Fruit fly (Drosophila melanogaster) whole organism, embryonic: ENCODE measurements around the gene SelG.

Experiments used
- Atf-2 ChIP-seq: fragments of 200-800 bp; sonication (Bioruptor generic); optimal IDR thresholded peaks from 2 replicates; lab custom pipeline; 2016; ENCODE audit warnings: missing biosample characterization, missing genetic modification characterization
- Atf6 ChIP-seq: fragments of 200-800 bp; sonication (Bioruptor generic); IDR thresholded peaks from 2 replicates; pipeline ENCODE4 v1.3.6; 2022; ENCODE audit warnings: missing biosample characterization, missing genetic modification characterization
- BEAF-32 ChIP-seq: fragments of 200-800 bp; sonication (Bioruptor generic); optimal IDR thresholded peaks from 3 replicates; lab custom pipeline; 2017; ENCODE audit warnings: missing biosample characterization, missing genetic modification characterization, mild to moderate bottlenecking, moderate library complexity, missing genetic modification reagents
- CG10147 ChIP-seq: fragments of 200-800 bp; sonication (Bioruptor generic); optimal IDR thresholded peaks from 2 replicates; lab custom pipeline; 2019; ENCODE audit warnings: missing biosample characterization, mild to moderate bottlenecking, missing genetic modification characterization, moderate library complexity
- CG10267 ChIP-seq: fragments of 200-800 bp; sonication (Bioruptor generic); optimal IDR thresholded peaks from 2 replicates; lab custom pipeline; 2018; ENCODE audit warnings: missing biosample characterization, mild to moderate bottlenecking, missing genetic modification characterization, moderate library complexity
- CG11456 ChIP-seq: fragments of 200-800 bp; sonication (Bioruptor generic); IDR thresholded peaks from 3 replicates; pipeline ENCODE4 v1.3.6; 2022; ENCODE audit warnings: missing biosample characterization, missing genetic modification characterization
- CG12299 ChIP-seq: fragments of 200-800 bp; sonication (Bioruptor generic); optimal IDR thresholded peaks from 2 replicates; lab custom pipeline; 2018; ENCODE audit warnings: missing biosample characterization, mild to moderate bottlenecking, missing genetic modification characterization
- CG13296 ChIP-seq: fragments of 200-800 bp; sonication (Bioruptor generic); optimal IDR thresholded peaks from 3 replicates; lab custom pipeline; 2018; ENCODE audit warnings: missing biosample characterization, mild to moderate bottlenecking, missing genetic modification characterization
- CG15514 ChIP-seq: fragments of 200-800 bp; sonication (Bioruptor generic); optimal IDR thresholded peaks from 3 replicates; lab custom pipeline; 2017; ENCODE audit warnings: missing biosample characterization, missing genetic modification characterization, mild to moderate bottlenecking, moderate library complexity, missing genetic modification reagents
- CG18619 ChIP-seq: fragments of 200-800 bp; sonication (Bioruptor generic); optimal IDR thresholded peaks from 3 replicates; lab custom pipeline; 2017; ENCODE audit warnings: missing biosample characterization, mild to moderate bottlenecking, missing genetic modification characterization
- CG2116 ChIP-seq: fragments of 200-800 bp; sonication (Bioruptor generic); optimal IDR thresholded peaks from 3 replicates; lab custom pipeline; 2018; ENCODE audit warnings: missing biosample characterization, mild to moderate bottlenecking, missing genetic modification characterization
- CG2889 ChIP-seq: fragments of 200-800 bp; sonication (Bioruptor generic); IDR thresholded peaks from 3 replicates; pipeline ENCODE4 v1.3.6; 2022; ENCODE audit warnings: missing biosample characterization, missing genetic modification characterization
- CG31365 ChIP-seq: fragments of 200-800 bp; sonication (Bioruptor generic); optimal IDR thresholded peaks from 2 replicates; lab custom pipeline; 2018; ENCODE audit warnings: missing biosample characterization, mild to moderate bottlenecking, missing genetic modification characterization
- CG3726 ChIP-seq: fragments of 200-800 bp; sonication (Bioruptor generic); IDR thresholded peaks from 3 replicates; pipeline ENCODE4, ENCODE4 v1.3.6; 2022; ENCODE audit warnings: missing biosample characterization, missing genetic modification characterization
- CG6654 ChIP-seq: fragments of 200-800 bp; sonication (Bioruptor generic); optimal IDR thresholded peaks from 2 replicates; lab custom pipeline; 2017; ENCODE audit warnings: missing biosample characterization, mild to moderate bottlenecking, missing genetic modification characterization
- CG6791 ChIP-seq: fragments of 200-800 bp; sonication (Bioruptor generic); IDR thresholded peaks from 3 replicates; pipeline ENCODE4 v1.3.6; 2022; ENCODE audit warnings: missing biosample characterization, missing genetic modification characterization; ENCODE audit not compliant: partially characterized antibody
- CG7987 ChIP-seq: fragments of 200-800 bp; sonication (Bioruptor generic); optimal IDR thresholded peaks from 2 replicates; lab custom pipeline; 2018; ENCODE audit warnings: missing biosample characterization, mild to moderate bottlenecking, missing genetic modification characterization, moderate library complexity
- CG8290 ChIP-seq, 3 experiments: fragments of 200-800 bp; sonication (Bioruptor generic); optimal IDR thresholded peaks; 2 replicates each; lab custom pipeline; 2016 to 2019; ENCODE audit warnings: missing biosample characterization in 3 of 3, missing genetic modification characterization in 3 of 3, mild to moderate bottlenecking in 2 of 3, moderate library complexity in 1 of 3
- CG8944 ChIP-seq: fragments of 200-800 bp; sonication (Bioruptor generic); optimal IDR thresholded peaks from 3 replicates; lab custom pipeline; 2016; ENCODE audit warnings: missing biosample characterization, missing genetic modification characterization
- Dfd ChIP-seq, 2 experiments: fragments of >200 bp; optimal IDR thresholded peaks; 2 replicates each; lab custom pipeline; 2017; ENCODE audit warnings: missing biosample characterization in 2 of 2, missing genetic modification characterization in 2 of 2
- Fer3 ChIP-seq: fragments of 200-800 bp; sonication (Bioruptor generic); optimal IDR thresholded peaks from 2 replicates; lab custom pipeline; 2018; ENCODE audit warnings: missing biosample characterization, mild to moderate bottlenecking, missing genetic modification characterization, moderate library complexity
- Hsf ChIP-seq: fragments of 200-800 bp; sonication (Bioruptor generic); optimal IDR thresholded peaks from 3 replicates; lab custom pipeline; 2016; ENCODE audit warnings: missing biosample characterization, missing genetic modification characterization
- NC2β ChIP-seq: fragments of 200-800 bp; sonication (Bioruptor generic); optimal IDR thresholded peaks from 2 replicates; lab custom pipeline; 2016; ENCODE audit warnings: missing biosample characterization, missing genetic modification characterization
- Nf-YB ChIP-seq: fragments of 200-800 bp; sonication (Bioruptor generic); optimal IDR thresholded peaks from 3 replicates; lab custom pipeline; 2019; ENCODE audit warnings: missing biosample characterization, mild to moderate bottlenecking, missing genetic modification characterization, moderate library complexity
- NfI ChIP-seq: fragments of 200-800 bp; sonication (Bioruptor generic); optimal IDR thresholded peaks from 3 replicates; lab custom pipeline; 2018; ENCODE audit warnings: missing biosample characterization, mild to moderate bottlenecking, missing genetic modification characterization, moderate library complexity
- PHDP ChIP-seq: fragments of 200-800 bp; sonication (Bioruptor generic); optimal IDR thresholded peaks from 3 replicates; lab custom pipeline; 2018; ENCODE audit warnings: missing biosample characterization, mild to moderate bottlenecking, missing genetic modification characterization, moderate library complexity
- Sry-β ChIP-seq: fragments of 200-800 bp; sonication (Bioruptor generic); optimal IDR thresholded peaks from 2 replicates; lab custom pipeline; 2018; ENCODE audit warnings: missing biosample characterization, mild to moderate bottlenecking, missing genetic modification characterization, moderate library complexity
- Taf1 ChIP-seq: fragments of 200-800 bp; sonication (Bioruptor generic); IDR thresholded peaks from 2 replicates; pipeline ENCODE4 v1.3.6; 2022; ENCODE audit warnings: missing biosample characterization, missing genetic modification characterization
- Trl ChIP-seq, 3 experiments: fragments of >200 bp in 2 of 3; fragments of 200-800 bp in 1 of 3; sonication (Bioruptor generic) in 1 of 3; optimal IDR thresholded peaks; 2 replicates in 1 of 3; 3 replicates in 2 of 3; lab custom pipeline; 2016 to 2017; ENCODE audit warnings: missing biosample characterization in 1 of 3, missing genetic modification characterization in 1 of 3
- ac ChIP-seq: fragments of 200-800 bp; sonication (Bioruptor generic); optimal IDR thresholded peaks from 3 replicates; lab custom pipeline; 2017; ENCODE audit warnings: missing biosample characterization, mild to moderate bottlenecking, missing genetic modification characterization
- al ChIP-seq: fragments of 200-800 bp; sonication (Bioruptor generic); IDR thresholded peaks from 2 replicates; pipeline ENCODE4 v1.3.6; 2022; ENCODE audit warnings: missing biosample characterization, missing genetic modification characterization
- aop ChIP-seq: fragments of 200-800 bp; sonication (Bioruptor generic); IDR thresholded peaks from 2 replicates; pipeline ENCODE4 v1.3.6; 2022; ENCODE audit warnings: missing biosample characterization, missing genetic modification characterization
- da ChIP-seq: fragments of 200-800 bp; sonication (Bioruptor generic); optimal IDR thresholded peaks from 2 replicates; lab custom pipeline; 2016; ENCODE audit warnings: missing biosample characterization, missing genetic modification characterization
- dati ChIP-seq: fragments of 200-800 bp; sonication (Bioruptor generic); IDR thresholded peaks from 2 replicates; pipeline ENCODE4 v1.3.6; 2022; ENCODE audit warnings: missing biosample characterization, missing genetic modification characterization
- dysf ChIP-seq: fragments of 200-800 bp; sonication (Bioruptor generic); IDR thresholded peaks from 3 replicates; pipeline ENCODE4 v1.3.6; 2022; ENCODE audit warnings: missing biosample characterization, missing genetic modification characterization
- esg ChIP-seq: fragments of 200-800 bp; sonication (Bioruptor generic); conservative IDR thresholded peaks from 2 replicates; pipeline ENCODE4 v1.3.6; 2022; ENCODE audit warnings: missing biosample characterization, missing genetic modification characterization
- eve ChIP-seq, 2 experiments: fragments of >200 bp; optimal IDR thresholded peaks; 2 replicates each; lab custom pipeline; 2017; ENCODE audit warnings: missing biosample characterization in 2 of 2, missing genetic modification characterization in 2 of 2
- hth ChIP-seq: fragments of >200 bp; optimal IDR thresholded peaks from 2 replicates; lab custom pipeline; 2017; ENCODE audit warnings: inconsistent platforms
- ken ChIP-seq: fragments of 200-800 bp; sonication (Bioruptor generic); IDR thresholded peaks from 3 replicates; pipeline ENCODE4 v1.3.6; 2022; ENCODE audit warnings: missing biosample characterization, missing genetic modification characterization
- kni ChIP-seq: fragments of 200-800 bp; sonication (Bioruptor generic); optimal IDR thresholded peaks from 3 replicates; lab custom pipeline; 2017; ENCODE audit warnings: mild to moderate bottlenecking, missing biosample characterization, missing genetic modification reagents, missing genetic modification characterization
- lbe ChIP-seq: fragments of 200-800 bp; sonication (Bioruptor generic); optimal IDR thresholded peaks from 2 replicates; lab custom pipeline; 2016; ENCODE audit warnings: missing biosample characterization, mild to moderate bottlenecking, missing genetic modification characterization
- lmd ChIP-seq: fragments of 200-800 bp; sonication (Bioruptor generic); IDR thresholded peaks from 2 replicates; pipeline ENCODE4 v1.3.6; 2022; ENCODE audit warnings: missing biosample characterization, missing genetic modification characterization
- maf-S ChIP-seq: fragments of 200-800 bp; sonication (Bioruptor generic); optimal IDR thresholded peaks from 2 replicates; lab custom pipeline; 2016; ENCODE audit warnings: missing biosample characterization, missing genetic modification characterization
- nau ChIP-seq: fragments of 200-800 bp; sonication (Bioruptor generic); optimal IDR thresholded peaks from 3 replicates; lab custom pipeline; 2017; ENCODE audit warnings: missing biosample characterization, mild to moderate bottlenecking, missing genetic modification characterization, missing genetic modification reagents
- odd ChIP-seq: fragments of 200-800 bp; sonication (Bioruptor generic); optimal IDR thresholded peaks from 2 replicates; lab custom pipeline; 2017; ENCODE audit warnings: missing biosample characterization, mild to moderate bottlenecking, missing genetic modification characterization
- scrt ChIP-seq: fragments of 200-800 bp; sonication (Bioruptor generic); optimal IDR thresholded peaks from 2 replicates; lab custom pipeline; 2018; ENCODE audit warnings: missing biosample characterization, mild to moderate bottlenecking, missing genetic modification characterization, moderate library complexity
- sens ChIP-seq: fragments of 200-800 bp; sonication (Bioruptor generic); peaks from one replicate; lab custom pipeline; 2016; ENCODE audit warnings: missing biosample characterization, missing genetic modification characterization
- slou ChIP-seq: fragments of 200-800 bp; sonication (Bioruptor generic); optimal IDR thresholded peaks from 3 replicates; lab custom pipeline; 2016; ENCODE audit warnings: missing biosample characterization, missing genetic modification characterization
- sug ChIP-seq: fragments of 200-800 bp; optimal IDR thresholded peaks from 2 replicates; lab custom pipeline; 2019; ENCODE audit warnings: missing biosample characterization, mild to moderate bottlenecking, missing genetic modification characterization, moderate library complexity
- tgo ChIP-seq: fragments of 200-800 bp; sonication (Bioruptor generic); IDR thresholded peaks from 3 replicates; pipeline ENCODE4 v1.3.6; 2022; ENCODE audit warnings: missing biosample characterization, missing genetic modification characterization

Gene SelG

dm6 chrX:11920959-11921358 lies 33.9 kb downstream of the SelG start (continued):
- TF ChIP-seq CG8290 (GFP tag; optimal IDR thresholded peaks at IDR 0.05; lab: Kevin White, UChicago) (peak; percentile 71), CG8290 (tag; optimal IDR thresholded peaks at IDR 0.05; lab: Kevin White, UChicago) (peak in 1 of 2 experiments; percentile 39), ken (peak; percentile 79; the same call in 2 of the 3 replicates), CG10147 (peak; percentile 92), CG6654 (GFP tag; lab: Kevin White, UChicago) (peak; percentile 63), Dfd (GFP tag; optimal IDR thresholded peaks at IDR 0.05; lab: Kevin White, UChicago) (no peak), BEAF-32 (GFP tag; lab: Kevin White, UChicago) (no peak), Fer3 (tag; lab: Kevin White, UChicago) (peak; percentile 89), esg (GFP tag; lab: Robert Waterston, UW) (peak; percentile 82), CG2116 (GFP tag; lab: Kevin White, UChicago) (peak; percentile 63), hth (lab: Kevin White, UChicago) (no peak), dati (GFP tag; lab: Robert Waterston, UW) (0 out of 2 replicates have a peak, but pooled peaks have one; percentile 16), Taf1 (GFP tag; lab: Robert Waterston, UW) (peak; percentile 77), dysf (GFP tag; lab: Robert Waterston, UW) (peak; percentile 95), al (GFP tag; lab: Robert Waterston, UW) (peak; percentile 84), aop (no peak), ac (GFP tag; lab: Kevin White, UChicago) (no peak), scrt (peak; percentile 87), Trl (optimal IDR thresholded peaks at IDR 0.05; lab: Kevin White, UChicago) (peak; percentile 33 to 64), Trl (GFP tag; optimal IDR thresholded peaks at IDR 0.05; lab: Kevin White, UChicago) (peak; percentile 69), CG15514 (peak; percentile 73), da (peak; percentile 26), CG6791 (GFP tag; lab: Robert Waterston, UW) (no peak), kni (GFP tag; lab: Kevin White, UChicago) (peak; percentile 63), NfI (GFP tag; lab: Kevin White, UChicago) (peak; percentile 87), maf-S (GFP tag; lab: Kevin White, UChicago) (peak; percentile 58), CG3726 (peak; percentile 78; the same call in 2 of the 3 replicates), CG18619 (peak; percentile 84), lmd (GFP tag; lab: Robert Waterston, UW) (peak; percentile 91), CG13296 (GFP tag; lab: Kevin White, UChicago) (peak; percentile 88), eve (GFP tag; optimal IDR thresholded peaks at IDR 0.05; lab: Kevin White, UChicago) (peak in 1 of 2 experiments; percentile 91), CG10267 (tag; lab: Kevin White, UChicago) (peak; percentile 88), CG7987 (peak; percentile 66), lbe (peak; percentile 66), CG12299 (tag; lab: Kevin White, UChicago) (peak; percentile 87), Nf-YB (GFP tag; lab: Kevin White, UChicago) (peak; percentile 79), sug (peak; percentile 92), Atf6 (GFP tag; lab: Robert Waterston, UW) (peak; percentile 92), PHDP (tag; lab: Kevin White, UChicago) (peak; percentile 94), CG2889 (0 out of 3 replicates have a peak, but pooled peaks have one; percentile 50), slou (GFP tag; lab: Kevin White, UChicago) (peak; percentile 86), CG8944 (GFP tag; lab: Kevin White, UChicago) (peak; percentile 58), CG11456 (GFP tag; lab: Robert Waterston, UW) (peak; percentile 86), Atf-2 (GFP tag; lab: Kevin White, UChicago) (peak; percentile 69), tgo (GFP tag; lab: Robert Waterston, UW) (peak; percentile 91), odd (GFP tag; lab: Kevin White, UChicago) (peak; percentile 82), sens (GFP tag; lab: Kevin White, UChicago) (peak; percentile 98), Hsf (peak; percentile 74), nau (peak; percentile 87), CG31365 (peak; percentile 52), NC2β (GFP tag; lab: Kevin White, UChicago) (peak; percentile 58), Sry-β (GFP tag; lab: Kevin White, UChicago) (peak; percentile 19)
